Fruit fly (Drosophila melanogaster) Kc167 (cell line): ENCODE results near the gene smog.

ENCODE experiments used
- h ChIP-seq: fragments of >200 bp; optimal IDR thresholded peaks from 3 replicates; lab custom pipeline; 2018; ENCODE audit warnings: missing external identifiers
- insv ChIP-seq: fragments of >200 bp; optimal IDR thresholded peaks from 3 replicates; lab custom pipeline; 2018; ENCODE audit warnings: missing external identifiers
- psq ChIP-seq: fragments of >200 bp; optimal IDR thresholded peaks from 2 replicates; lab custom pipeline; 2017; ENCODE audit warnings: missing external identifiers

- TF ChIP-seq h (lab: Kevin White, UChicago) (no peak), psq (lab: Kevin White, UChicago) (no peak), insv (lab: Kevin White, UChicago) (no peak)
Observed at dm6 chr2L:4861503-4861902, 8.8 kb downstream of the smog start.
